Fruit fly (Drosophila melanogaster) whole organism, embryonic: ENCODE measurements around the gene E2f1.
A peak's percentile ranks its signal among the peaks of the same experiment; 100 is the strongest.

Experiments used
- CG11504 ChIP-seq: fragments of 200-800 bp; sonication (Bioruptor generic); optimal IDR thresholded peaks from 3 replicates; lab custom pipeline; 2019; ENCODE audit warnings: missing biosample characterization, mild to moderate bottlenecking, missing genetic modification characterization, moderate library complexity
- CG11696 ChIP-seq: fragments of 200-800 bp; sonication (Bioruptor generic); IDR thresholded peaks from 2 replicates; pipeline ENCODE4 v1.3.6; 2022; ENCODE audit warnings: missing biosample characterization, missing genetic modification characterization
- CG12071 ChIP-seq: fragments of 200-800 bp; sonication (Bioruptor generic); optimal IDR thresholded peaks from 3 replicates; lab custom pipeline; 2018; ENCODE audit warnings: missing biosample characterization, mild to moderate bottlenecking, missing genetic modification characterization
- CG13624 ChIP-seq: fragments of 200-800 bp; sonication (Bioruptor generic); optimal IDR thresholded peaks from 2 replicates; lab custom pipeline; 2016; ENCODE audit warnings: missing biosample characterization, missing genetic modification characterization
- CG1603 ChIP-seq: fragments of 200-800 bp; sonication (Bioruptor generic); optimal IDR thresholded peaks from 2 replicates; lab custom pipeline; 2019; ENCODE audit warnings: missing biosample characterization, mild to moderate bottlenecking, missing genetic modification characterization, moderate library complexity
- CG16779 ChIP-seq: fragments of 200-800 bp; sonication (Bioruptor generic); IDR thresholded peaks from 2 replicates; pipeline ENCODE4 v1.3.6; 2022; ENCODE audit warnings: missing biosample characterization, missing genetic modification characterization
- CG16815 ChIP-seq: fragments of 200-800 bp; sonication (Bioruptor generic); optimal IDR thresholded peaks from 3 replicates; lab custom pipeline; 2017; ENCODE audit warnings: missing biosample characterization, mild to moderate bottlenecking, missing genetic modification characterization
- CG17186 ChIP-seq: fragments of 200-800 bp; sonication (Bioruptor generic); optimal IDR thresholded peaks from 3 replicates; lab custom pipeline; 2017; ENCODE audit warnings: missing biosample characterization, missing genetic modification reagents, missing genetic modification characterization
- CG17359 ChIP-seq: fragments of 200-800 bp; sonication (Bioruptor generic); optimal IDR thresholded peaks from 3 replicates; lab custom pipeline; 2018; ENCODE audit warnings: missing biosample characterization, mild to moderate bottlenecking, missing genetic modification characterization, moderate library complexity
- CG2875 ChIP-seq: fragments of 200-800 bp; sonication (Bioruptor generic); optimal IDR thresholded peaks from 2 replicates; lab custom pipeline; 2017; ENCODE audit warnings: missing biosample characterization, mild to moderate bottlenecking, missing genetic modification characterization, missing genetic modification reagents
- CG30403 ChIP-seq: fragments of 200-800 bp; sonication (Bioruptor generic); optimal IDR thresholded peaks from 3 replicates; lab custom pipeline; 2016; ENCODE audit warnings: missing biosample characterization, missing genetic modification characterization
- CG33213 ChIP-seq: fragments of 200-800 bp; sonication (Bioruptor generic); optimal IDR thresholded peaks from 3 replicates; lab custom pipeline; 2016; ENCODE audit warnings: missing biosample characterization, missing genetic modification characterization
- CG34376 ChIP-seq: fragments of 200-800 bp; sonication (Bioruptor generic); optimal IDR thresholded peaks from 2 replicates; lab custom pipeline; 2018; ENCODE audit warnings: missing biosample characterization, mild to moderate bottlenecking, missing genetic modification characterization
- CG6272 ChIP-seq: fragments of 200-800 bp; sonication (Bioruptor generic); IDR thresholded peaks from 2 replicates; pipeline ENCODE4 v1.3.6; 2022; ENCODE audit warnings: missing biosample characterization, missing genetic modification characterization
- CG9215 ChIP-seq: fragments of 200-800 bp; sonication (Bioruptor generic); IDR thresholded peaks from 2 replicates; pipeline ENCODE4 v1.3.6; 2022; ENCODE audit warnings: missing biosample characterization, missing genetic modification characterization
- CG9797 ChIP-seq: fragments of 200-800 bp; sonication (Bioruptor generic); optimal IDR thresholded peaks from 3 replicates; lab custom pipeline; 2018; ENCODE audit warnings: missing biosample characterization, mild to moderate bottlenecking, missing genetic modification characterization
- Chrac-16 ChIP-seq: fragments of 200-800 bp; sonication (Bioruptor generic); optimal IDR thresholded peaks from 3 replicates; lab custom pipeline; 2016; ENCODE audit warnings: missing biosample characterization, missing genetic modification characterization
- D ChIP-seq, 2 experiments: fragments of 200-800 bp in 1 of 2; fragments of >200 bp in 1 of 2; sonication (Bioruptor generic) in 1 of 2; optimal IDR thresholded peaks; 2 replicates in 1 of 2; 3 replicates in 1 of 2; lab custom pipeline; 2017; ENCODE audit warnings: mild to moderate bottlenecking in 1 of 2, missing biosample characterization in 1 of 2, missing genetic modification characterization in 1 of 2, missing genetic modification reagents in 1 of 2
- Deaf1 ChIP-seq: fragments of 200-800 bp; optimal IDR thresholded peaks from 3 replicates; lab custom pipeline; 2019; ENCODE audit warnings: missing biosample characterization, mild to moderate bottlenecking, missing genetic modification characterization, moderate library complexity
- Dref ChIP-seq: fragments of 200-800 bp; sonication (Bioruptor generic); IDR thresholded peaks from 2 replicates; pipeline ENCODE4 v1.3.6; 2022; ENCODE audit warnings: missing biosample characterization, missing genetic modification characterization
- H15 ChIP-seq: fragments of 200-800 bp; sonication (Bioruptor generic); IDR thresholded peaks from 3 replicates; pipeline ENCODE4 v1.3.6; 2022; ENCODE audit warnings: missing biosample characterization, missing genetic modification characterization
- HLH4C ChIP-seq: fragments of 200-800 bp; sonication (Bioruptor generic); IDR thresholded peaks from 3 replicates; pipeline ENCODE4 v1.3.6; 2022; ENCODE audit warnings: missing biosample characterization, missing genetic modification characterization; ENCODE audit not compliant: partially characterized antibody
- Mrtf ChIP-seq: fragments of 200-800 bp; sonication (Bioruptor generic); IDR thresholded peaks from 3 replicates; pipeline ENCODE4 v1.3.6; 2022; ENCODE audit warnings: missing biosample characterization, missing genetic modification characterization
- Nf-YA ChIP-seq: fragments of 200-800 bp; sonication (Bioruptor generic); IDR thresholded peaks from 2 replicates; pipeline ENCODE4 v1.3.6; 2022; ENCODE audit warnings: missing biosample characterization, missing genetic modification characterization
- Pdp1 ChIP-seq, 2 experiments: fragments of 200-800 bp; sonication (Bioruptor generic); optimal IDR thresholded peaks; 3 replicates each; lab custom pipeline; 2016; ENCODE audit warnings: missing biosample characterization in 2 of 2, missing genetic modification characterization in 2 of 2, mild to moderate bottlenecking in 1 of 2, moderate library complexity in 1 of 2
- Six4 ChIP-seq: fragments of 200-800 bp; sonication (Bioruptor generic); optimal IDR thresholded peaks from 2 replicates; lab custom pipeline; 2016; ENCODE audit warnings: missing biosample characterization, missing genetic modification characterization
- Sry-δ ChIP-seq: fragments of 200-800 bp; sonication (Bioruptor generic); optimal IDR thresholded peaks from 2 replicates; lab custom pipeline; 2016; ENCODE audit warnings: missing biosample characterization, missing genetic modification characterization
- TFAM ChIP-seq: fragments of 200-800 bp; sonication (Bioruptor generic); optimal IDR thresholded peaks from 2 replicates; lab custom pipeline; 2017; ENCODE audit warnings: missing biosample characterization, missing genetic modification characterization, inconsistent platforms
- ara ChIP-seq: fragments of 200-800 bp; sonication (Bioruptor generic); IDR thresholded peaks from 2 replicates; pipeline ENCODE4 v1.3.6; 2022; ENCODE audit warnings: missing biosample characterization, missing genetic modification characterization
- bigmax ChIP-seq: fragments of 200-800 bp; sonication (Bioruptor generic); optimal IDR thresholded peaks from 2 replicates; lab custom pipeline; 2018; ENCODE audit warnings: missing biosample characterization, mild to moderate bottlenecking, missing genetic modification characterization
- cato ChIP-seq: fragments of 200-800 bp; sonication (Bioruptor generic); optimal IDR thresholded peaks from 2 replicates; lab custom pipeline; 2016; ENCODE audit warnings: missing biosample characterization, missing genetic modification characterization, borderline replicate concordance
- caup ChIP-seq: fragments of 200-800 bp; sonication (Bioruptor generic); optimal IDR thresholded peaks from 3 replicates; lab custom pipeline; 2017; ENCODE audit warnings: missing biosample characterization, mild to moderate bottlenecking, missing genetic modification characterization, moderate library complexity; ENCODE audit not compliant: severe bottlenecking
- crp ChIP-seq, 2 experiments: fragments of 200-800 bp; sonication (Bioruptor generic); optimal IDR thresholded peaks; 2 replicates in 1 of 2; 3 replicates in 1 of 2; lab custom pipeline; 2017; ENCODE audit warnings: missing biosample characterization in 2 of 2, missing genetic modification characterization in 2 of 2, mild to moderate bottlenecking in 1 of 2, moderate library complexity in 1 of 2
- cwo ChIP-seq: fragments of 200-800 bp; sonication (Bioruptor generic); optimal IDR thresholded peaks from 3 replicates; lab custom pipeline; 2017; ENCODE audit warnings: missing biosample characterization, missing genetic modification characterization, mild to moderate bottlenecking, moderate library complexity, missing genetic modification reagents
- da ChIP-seq: fragments of 200-800 bp; sonication (Bioruptor generic); optimal IDR thresholded peaks from 2 replicates; lab custom pipeline; 2016; ENCODE audit warnings: missing biosample characterization, missing genetic modification characterization
- eve ChIP-seq, 2 experiments: fragments of >200 bp; optimal IDR thresholded peaks; 2 replicates each; lab custom pipeline; 2017; ENCODE audit warnings: missing biosample characterization in 2 of 2, missing genetic modification characterization in 2 of 2
- eyg ChIP-seq: fragments of 200-800 bp; sonication (Bioruptor generic); optimal IDR thresholded peaks from 3 replicates; lab custom pipeline; 2016; ENCODE audit warnings: missing biosample characterization, missing genetic modification characterization
- fd96Cb ChIP-seq: fragments of 200-800 bp; sonication (Bioruptor generic); optimal IDR thresholded peaks from 2 replicates; lab custom pipeline; 2018; ENCODE audit warnings: missing biosample characterization, mild to moderate bottlenecking, missing genetic modification characterization, moderate library complexity
- gt ChIP-seq: fragments of 200-800 bp; sonication (Bioruptor generic); IDR thresholded peaks from 2 replicates; pipeline ENCODE4 v1.3.6; 2022; ENCODE audit warnings: missing biosample characterization, missing genetic modification characterization
- hth ChIP-seq: fragments of >200 bp; optimal IDR thresholded peaks from 2 replicates; lab custom pipeline; 2017; ENCODE audit warnings: inconsistent platforms
- jing ChIP-seq: fragments of 200-800 bp; sonication (Bioruptor generic); optimal IDR thresholded peaks from 2 replicates; lab custom pipeline; 2018; ENCODE audit warnings: missing biosample characterization, mild to moderate bottlenecking, missing genetic modification characterization
- peb ChIP-seq: fragments of 200-800 bp; sonication (Bioruptor generic); IDR thresholded peaks from 2 replicates; pipeline ENCODE4 v1.3.6; 2022; ENCODE audit warnings: missing biosample characterization, missing genetic modification characterization
- prd ChIP-seq, 3 experiments: fragments of >200 bp in 2 of 3; fragments of 200-800 bp in 1 of 3; sonication (Bioruptor generic) in 1 of 3; optimal IDR thresholded peaks in 2 of 3; IDR thresholded peaks in 1 of 3; 2 replicates in 2 of 3; 3 replicates in 1 of 3; pipeline versions ENCODE4 v1.3.6 to Lab custom; 2017 to 2022; ENCODE audit warnings: missing biosample characterization in 1 of 3, missing genetic modification characterization in 1 of 3
- sisA ChIP-seq: fragments of 200-800 bp; sonication (Bioruptor generic); IDR thresholded peaks from 2 replicates; pipeline ENCODE4 v1.3.6; 2022; ENCODE audit warnings: missing biosample characterization, missing genetic modification characterization
- ssp ChIP-seq: fragments of 200-800 bp; sonication (Bioruptor generic); IDR thresholded peaks from 2 replicates; pipeline ENCODE4 v1.3.6; 2022; ENCODE audit warnings: missing biosample characterization, missing genetic modification characterization
- stc ChIP-seq: fragments of 200-800 bp; sonication (Bioruptor generic); IDR thresholded peaks from 2 replicates; pipeline ENCODE4 v1.3.6; 2022; ENCODE audit warnings: missing biosample characterization, missing genetic modification characterization
- toy ChIP-seq: fragments of 200-800 bp; sonication (Bioruptor generic); IDR thresholded peaks from 2 replicates; pipeline ENCODE4 v1.3.6; 2022; ENCODE audit warnings: missing biosample characterization, missing genetic modification characterization
- trem ChIP-seq: fragments of 200-800 bp; optimal IDR thresholded peaks from 3 replicates; lab custom pipeline; 2019; ENCODE audit warnings: missing biosample characterization, mild to moderate bottlenecking, missing genetic modification characterization, moderate library complexity
- wek ChIP-seq: fragments of 200-800 bp; sonication (Bioruptor generic); optimal IDR thresholded peaks from 3 replicates; lab custom pipeline; 2018; ENCODE audit warnings: missing biosample characterization, mild to moderate bottlenecking, missing genetic modification characterization, moderate library complexity
- zen ChIP-seq: fragments of 200-800 bp; sonication (Bioruptor generic); optimal IDR thresholded peaks from 3 replicates; lab custom pipeline; 2018; ENCODE audit warnings: missing biosample characterization, mild to moderate bottlenecking, missing genetic modification characterization, moderate library complexity

E2f1 gene

DNA sequence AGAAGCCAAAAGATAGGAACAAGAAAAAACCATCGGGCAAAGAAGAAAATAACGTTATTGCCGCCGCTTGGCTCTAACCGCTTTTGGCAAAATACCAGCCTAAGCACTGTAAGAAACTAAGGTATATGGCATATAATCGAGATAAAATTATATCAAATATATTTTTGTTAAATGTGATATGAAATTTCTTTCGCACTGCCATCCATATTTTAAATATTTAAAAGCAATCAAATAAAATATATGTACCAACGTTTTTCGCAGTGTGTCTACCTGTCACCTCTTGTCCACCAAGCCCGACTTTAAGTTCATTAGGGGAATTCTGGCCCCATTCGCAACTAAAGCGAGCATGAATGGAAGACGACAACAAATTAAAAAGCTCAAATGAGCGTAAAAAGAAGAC, 32.9 kb downstream of the E2f1 start (continued):
- no peak for TF ChIP-seq gt (GFP tag; lab: Robert Waterston, UW)
- TF ChIP-seq TFAM (GFP tag; lab: Kevin White, UChicago) = peak; percentile 5
- TF ChIP-seq bigmax (GFP tag; lab: Kevin White, UChicago) = no peak
- TF ChIP-seq Nf-YA (GFP tag; lab: Robert Waterston, UW) = no peak
- TF ChIP-seq zen = peak; percentile 67
- peak; percentile 37 for TF ChIP-seq CG16815 (GFP tag; lab: Kevin White, UChicago)
- TF ChIP-seq CG13624 (GFP tag; lab: Kevin White, UChicago) = peak; percentile 22
- peak; percentile 82 for TF ChIP-seq CG30403 (GFP tag; lab: Kevin White, UChicago)
- TF ChIP-seq D (optimal IDR thresholded peaks at IDR 0.05; lab: Kevin White, UChicago) = no peak
- peak; percentile 34 for TF ChIP-seq D (GFP tag; optimal IDR thresholded peaks at IDR 0.05; lab: Kevin White, UChicago)
- TF ChIP-seq Pdp1 (GFP tag; optimal IDR thresholded peaks at IDR 0.05; lab: Kevin White, UChicago) = peak; percentile 48 to 57
- peak; percentile 53; the same call in 2 of the 3 replicates for TF ChIP-seq H15
- TF ChIP-seq CG9797 (GFP tag; lab: Kevin White, UChicago) = no peak
- TF ChIP-seq HLH4C (GFP tag; lab: Robert Waterston, UW) = no peak
- peak; percentile 24 for TF ChIP-seq CG2875 (GFP tag; lab: Kevin White, UChicago)
- TF ChIP-seq cwo = peak; percentile 69
- no peak for TF ChIP-seq CG16779 (GFP tag; lab: Robert Waterston, UW)
- TF ChIP-seq CG11696 = 0 out of 2 replicates have a peak, but pooled peaks have one; percentile 61
- TF ChIP-seq Deaf1 (tag; lab: Kevin White, UChicago) = peak; percentile 41
- TF ChIP-seq cato = no peak
- 0 out of 2 replicates have a peak, but pooled peaks have one; percentile 11 for TF ChIP-seq stc (GFP tag; lab: Robert Waterston, UW)
- peak; percentile 29 for TF ChIP-seq trem
- TF ChIP-seq Chrac-16 = peak; percentile 53
- no peak for TF ChIP-seq peb
- peak; percentile 46; the same call in 1 of the 2 replicates for TF ChIP-seq sisA
- no peak for TF ChIP-seq wek (GFP tag; lab: Kevin White, UChicago)
- peak; percentile 42 for TF ChIP-seq Six4 (GFP tag; lab: Kevin White, UChicago)
- peak; percentile 55 for TF ChIP-seq CG9215 (GFP tag; lab: Robert Waterston, UW)
- 0 out of 3 replicates have a peak, but pooled peaks have one; percentile 44 for TF ChIP-seq Mrtf (GFP tag; lab: Robert Waterston, UW)
- no peak for TF ChIP-seq eyg
- peak; percentile 74 for TF ChIP-seq ara
- TF ChIP-seq CG12071 (GFP tag; lab: Kevin White, UChicago) = peak; percentile 25
- peak; percentile 52 for TF ChIP-seq CG1603 (tag; lab: Kevin White, UChicago)
- no peak for TF ChIP-seq da (GFP tag; lab: Kevin White, UChicago)
- TF ChIP-seq CG17359 (tag; lab: Kevin White, UChicago) = peak; percentile 68
- no peak for TF ChIP-seq crp (GFP tag; optimal IDR thresholded peaks at IDR 0.05; lab: Kevin White, UChicago)
- no peak for TF ChIP-seq Sry-δ (GFP tag; lab: Kevin White, UChicago)
- TF ChIP-seq CG17186 (GFP tag; lab: Kevin White, UChicago) = no peak
- TF ChIP-seq CG33213 (GFP tag; lab: Kevin White, UChicago) = no peak
- no peak for TF ChIP-seq hth (lab: Kevin White, UChicago)
- TF ChIP-seq jing = no peak
- TF ChIP-seq CG34376 (GFP tag; lab: Kevin White, UChicago) = no peak
- TF ChIP-seq fd96Cb (tag; lab: Kevin White, UChicago) = peak; percentile 55
- no peak for TF ChIP-seq eve (GFP tag; optimal IDR thresholded peaks at IDR 0.05; lab: Kevin White, UChicago)
- peak; percentile 75 for TF ChIP-seq CG11504 (tag; lab: Kevin White, UChicago)
- no peak for TF ChIP-seq Dref (GFP tag; lab: Robert Waterston, UW)
- TF ChIP-seq CG6272 = no peak; the same call in 1 of the 2 replicates
- peak; percentile 76 for TF ChIP-seq caup (GFP tag; lab: Kevin White, UChicago)
- no peak for TF ChIP-seq toy (GFP tag; lab: Robert Waterston, UW)
- TF ChIP-seq ssp (GFP tag; lab: Robert Waterston, UW) = no peak
- TF ChIP-seq prd (optimal IDR thresholded peaks at IDR 0.05; lab: Kevin White, UChicago) = no peak
- TF ChIP-seq prd (GFP tag; IDR thresholded peaks at IDR 0.05; lab: Robert Waterston, UW) = peak; percentile 82
